Worm (Caenorhabditis elegans) whole organism, young adult: ENCODE results near the gene srg-69.

ENCODE experiments used
- B0261.1 ChIP-seq: sonication (generic microtip); optimal IDR thresholded peaks from 2 replicates; lab custom pipeline; 2016; ENCODE audit warnings: mild to moderate bottlenecking, missing genetic modification characterization, moderate library complexity, missing compliant biosample characterization
- F10E7.11 ChIP-seq: sonication (generic microtip); optimal IDR thresholded peaks from 2 replicates; lab custom pipeline; 2017; ENCODE audit warnings: mild to moderate bottlenecking, missing genetic modification characterization, moderate library complexity, missing compliant biosample characterization
- F57A8.1 ChIP-seq: fragments of 200-800 bp; sonication (Bioruptor generic); optimal IDR thresholded peaks from 2 replicates; lab custom pipeline; 2018; ENCODE audit warnings: mild to moderate bottlenecking, missing genetic modification characterization, moderate library complexity, missing compliant biosample characterization
- F57C9.4 ChIP-seq: sonication (generic microtip); optimal IDR thresholded peaks from 2 replicates; lab custom pipeline; 2017; ENCODE audit warnings: mild to moderate bottlenecking, missing genetic modification characterization, missing compliant biosample characterization
- K11D2.4 ChIP-seq: fragments of 200-800 bp; sonication (Bioruptor generic); IDR thresholded peaks from 2 replicates; pipeline ENCODE4 v1.3.6; 2022; ENCODE audit warnings: missing genetic modification reagents, missing genetic modification characterization, missing compliant biosample characterization
- Y53F4B.3 ChIP-seq: fragments of 200-800 bp; sonication (Bioruptor generic); IDR thresholded peaks from 2 replicates; pipeline ENCODE4 v1.3.6; 2022; ENCODE audit warnings: missing genetic modification reagents, missing genetic modification characterization, missing compliant biosample characterization
- Y67H2A.10 ChIP-seq: fragments of 200-800 bp; sonication (Bioruptor generic); conservative IDR thresholded peaks from 2 replicates; pipeline ENCODE4 v1.3.6; 2022; ENCODE audit warnings: missing genetic modification reagents, missing genetic modification characterization, missing compliant biosample characterization
- Y79H2A.3 ChIP-seq: fragments of 200-800 bp; sonication (Bioruptor generic); conservative IDR thresholded peaks from 2 replicates; pipeline ENCODE4 v1.3.6; 2022; ENCODE audit warnings: missing genetic modification reagents, missing genetic modification characterization, missing compliant biosample characterization
- attf-3 ChIP-seq: fragments of 200-800 bp; sonication (Bioruptor generic); conservative IDR thresholded peaks from 2 replicates; pipeline ENCODE4 v1.3.6; 2022; ENCODE audit warnings: missing genetic modification reagents, missing genetic modification characterization, missing compliant biosample characterization
- attf-5 ChIP-seq: fragments of 200-800 bp; sonication (Bioruptor generic); optimal IDR thresholded peaks from 2 replicates; lab custom pipeline; 2018; ENCODE audit warnings: mild to moderate bottlenecking, missing genetic modification characterization, missing compliant biosample characterization
- bed-1 ChIP-seq: fragments of 200-800 bp; sonication (Bioruptor generic); IDR thresholded peaks from 2 replicates; pipeline ENCODE4 v1.3.6; 2022; ENCODE audit warnings: missing genetic modification reagents, missing genetic modification characterization, missing compliant biosample characterization
- bed-2 ChIP-seq: fragments of 200-800 bp; sonication (Bioruptor generic); IDR thresholded peaks from 2 replicates; pipeline ENCODE4 v1.3.6; 2022; ENCODE audit warnings: missing genetic modification reagents, missing genetic modification characterization, missing compliant biosample characterization
- ccch-3 ChIP-seq: fragments of 200-800 bp; sonication (Bioruptor generic); optimal IDR thresholded peaks from 2 replicates; lab custom pipeline; 2018; ENCODE audit warnings: mild to moderate bottlenecking, missing genetic modification characterization, missing compliant biosample characterization
- ceh-58 ChIP-seq: fragments of 200-800 bp; sonication (Bioruptor generic); IDR thresholded peaks from 2 replicates; pipeline ENCODE4 v1.3.6; 2022; ENCODE audit warnings: missing genetic modification characterization, missing compliant biosample characterization
- chd-7 ChIP-seq: sonication (generic microtip); optimal IDR thresholded peaks from 2 replicates; lab custom pipeline; 2016; ENCODE audit warnings: mild to moderate bottlenecking, missing genetic modification characterization, moderate library complexity, missing compliant biosample characterization
- dox-1 ChIP-seq: fragments of 200-800 bp; sonication (Bioruptor generic); IDR thresholded peaks from 2 replicates; pipeline ENCODE4 v1.3.6; 2022; ENCODE audit warnings: missing genetic modification reagents, missing genetic modification characterization, missing compliant biosample characterization
- egl-44 ChIP-seq: fragments of 200-800 bp; sonication (Bioruptor generic); IDR thresholded peaks from 2 replicates; pipeline ENCODE4 v1.3.6; 2022; ENCODE audit warnings: missing genetic modification reagents, missing genetic modification characterization, missing compliant biosample characterization
- ekl-4 ChIP-seq: fragments of 200-800 bp; sonication (Bioruptor generic); IDR thresholded peaks from 2 replicates; pipeline ENCODE4 v1.3.6; 2022; ENCODE audit warnings: missing genetic modification reagents, missing genetic modification characterization, missing compliant biosample characterization
- hlh-12 ChIP-seq: sonication (generic microtip); optimal IDR thresholded peaks from 2 replicates; lab custom pipeline; 2016; ENCODE audit warnings: missing genetic modification characterization, missing compliant biosample characterization
- hlh-26 ChIP-seq: fragments of 200-800 bp; sonication (Bioruptor generic); conservative IDR thresholded peaks from 2 replicates; pipeline ENCODE4 v1.3.6; 2022; ENCODE audit warnings: missing genetic modification reagents, missing genetic modification characterization, missing compliant biosample characterization
- hmg-20 ChIP-seq: fragments of 200-800 bp; sonication (Bioruptor generic); IDR thresholded peaks from 2 replicates; pipeline ENCODE4 v1.3.6; 2022; ENCODE audit warnings: missing genetic modification reagents, missing genetic modification characterization, missing compliant biosample characterization
- hrde-1 ChIP-seq: sonication (generic microtip); optimal IDR thresholded peaks from 2 replicates; lab custom pipeline; 2016; ENCODE audit warnings: missing genetic modification characterization, mild to moderate bottlenecking, missing compliant biosample characterization, moderate library complexity, missing genotype, missing genetic modification reagents, borderline replicate concordance
- hsf-1 ChIP-seq: fragments of 200-800 bp; sonication (Bioruptor generic); IDR thresholded peaks from 2 replicates; pipeline ENCODE4 v1.3.6; 2022; ENCODE audit warnings: missing genetic modification reagents, missing genetic modification characterization, missing compliant biosample characterization
- lir-1 ChIP-seq: fragments of 200-800 bp; sonication (Bioruptor generic); conservative IDR thresholded peaks from 2 replicates; pipeline ENCODE4 v1.3.6; 2022; ENCODE audit warnings: missing genetic modification reagents, missing genetic modification characterization, missing compliant biosample characterization
- lsl-1 ChIP-seq: fragments of 200-800 bp; sonication (Bioruptor generic); optimal IDR thresholded peaks from 2 replicates; lab custom pipeline; 2018; ENCODE audit warnings: mild to moderate bottlenecking, missing genetic modification characterization, moderate library complexity, missing compliant biosample characterization
- lsy-27 ChIP-seq: sonication (generic microtip); optimal IDR thresholded peaks from 2 replicates; lab custom pipeline; 2017; ENCODE audit warnings: missing genetic modification characterization, mild to moderate bottlenecking, missing compliant biosample characterization, antibody characterized with exemption, missing genotype, borderline replicate concordance; ENCODE audit not compliant: insufficient read depth
- madf-6 ChIP-seq: fragments of 200-800 bp; sonication (Bioruptor generic); IDR thresholded peaks from 2 replicates; pipeline ENCODE4 v1.3.6; 2022; ENCODE audit warnings: missing genetic modification reagents, missing genetic modification characterization, missing compliant biosample characterization
- madf-8 ChIP-seq: fragments of 200-800 bp; sonication (Bioruptor generic); conservative IDR thresholded peaks from 2 replicates; pipeline ENCODE4 v1.3.6; 2022; ENCODE audit warnings: missing genetic modification reagents, missing genetic modification characterization, missing compliant biosample characterization
- mcd-1 ChIP-seq: fragments of 200-800 bp; sonication (Bioruptor generic); IDR thresholded peaks from 2 replicates; pipeline ENCODE4 v1.3.6; 2022; ENCODE audit warnings: missing genetic modification reagents, missing genetic modification characterization, missing compliant biosample characterization
- mes-4 ChIP-seq: sonication (generic microtip); optimal IDR thresholded peaks from 2 replicates; lab custom pipeline; 2016; ENCODE audit warnings: missing genotype, missing genetic modification characterization, missing compliant biosample characterization
- nfya-1 ChIP-seq: sonication (generic microtip); optimal IDR thresholded peaks from 2 replicates; lab custom pipeline; 2017; ENCODE audit warnings: antibody characterized with exemption, missing compliant biosample characterization, missing genetic modification characterization, borderline replicate concordance; ENCODE audit not compliant: insufficient read depth
- nhr-120 ChIP-seq: fragments of 200-800 bp; sonication (Bioruptor generic); IDR thresholded peaks from 2 replicates; pipeline ENCODE4 v1.3.6; 2022; ENCODE audit warnings: missing genetic modification characterization, missing compliant biosample characterization
- nhr-179 ChIP-seq: sonication (generic microtip); optimal IDR thresholded peaks from 2 replicates; lab custom pipeline; 2016; ENCODE audit warnings: mild to moderate bottlenecking, missing genetic modification characterization, missing compliant biosample characterization
- nhr-27 ChIP-seq: fragments of 200-800 bp; sonication (Bioruptor generic); optimal IDR thresholded peaks from 2 replicates; lab custom pipeline; 2018; ENCODE audit warnings: mild to moderate bottlenecking, missing genetic modification characterization, moderate library complexity, missing compliant biosample characterization
- nhr-80 ChIP-seq: sonication (generic microtip); optimal IDR thresholded peaks from 2 replicates; lab custom pipeline; 2016; ENCODE audit warnings: missing genetic modification characterization, missing compliant biosample characterization
- pbrm-1 ChIP-seq: fragments of 200-800 bp; sonication (Bioruptor generic); IDR thresholded peaks from 2 replicates; pipeline ENCODE4 v1.3.6; 2022; ENCODE audit warnings: missing genetic modification reagents, missing genetic modification characterization, missing compliant biosample characterization
- rec-8 ChIP-seq, 2 experiments: sonication (generic microtip); optimal IDR thresholded peaks; 2 replicates each; lab custom pipeline; 2016; ENCODE audit warnings: mild to moderate bottlenecking in 2 of 2, missing genetic modification characterization in 2 of 2, missing genetic modification reagents in 2 of 2, missing genotype in 2 of 2, missing biosample characterization in 1 of 2, missing compliant biosample characterization in 1 of 2, moderate library complexity in 1 of 2
- sdz-38 ChIP-seq: sonication (generic microtip); optimal IDR thresholded peaks from 2 replicates; lab custom pipeline; 2016; ENCODE audit warnings: missing genotype, missing genetic modification characterization, missing compliant biosample characterization
- sptf-2 ChIP-seq: fragments of 200-800 bp; sonication (Bioruptor generic); optimal IDR thresholded peaks from 2 replicates; lab custom pipeline; 2018; ENCODE audit warnings: mild to moderate bottlenecking, missing genetic modification characterization, missing compliant biosample characterization
- unc-130 ChIP-seq: sonication (generic microtip); optimal IDR thresholded peaks from 2 replicates; lab custom pipeline; 2016; ENCODE audit warnings: missing genetic modification reagents, missing genetic modification characterization, missing compliant biosample characterization
- zim-3 ChIP-seq: sonication (generic microtip); optimal IDR thresholded peaks from 2 replicates; lab custom pipeline; 2017; ENCODE audit warnings: mild to moderate bottlenecking, missing genetic modification characterization, moderate library complexity, missing compliant biosample characterization
- ztf-18 ChIP-seq: sonication (generic microtip); optimal IDR thresholded peaks from 2 replicates; lab custom pipeline; 2016; ENCODE audit warnings: missing genotype, mild to moderate bottlenecking, missing genetic modification characterization, missing compliant biosample characterization
- ztf-26 ChIP-seq: sonication (generic microtip); optimal IDR thresholded peaks from 2 replicates; lab custom pipeline; 2017; ENCODE audit warnings: missing genetic modification characterization, missing compliant biosample characterization

srg-69 gene

ce11 chrII:5355384-5355783 is at the start of gene srg-69:
Gene srg-69 (plus strand): TSS chrII:5355684.
- no peak for TF ChIP-seq nhr-80 (tag; lab: Kevin White, UChicago)
- no peak for TF ChIP-seq sdz-38
- no peak for TF ChIP-seq F57C9.4 (tag; lab: Kevin White, UChicago)
- no peak for TF ChIP-seq madf-8 (GFP tag; lab: Robert Waterston, UW)

ce11 chrII:5306197-5306596 is 49.3 kb upstream of the srg-69 start:
- no peak for TF ChIP-seq dox-1 (GFP tag; lab: Robert Waterston, UW)
- TF ChIP-seq Y53F4B.3 (GFP tag; lab: Robert Waterston, UW) = no peak

- no peak for TF ChIP-seq bed-1 (GFP tag; lab: Robert Waterston, UW)
- no peak for TF ChIP-seq chd-7 (tag; lab: Kevin White, UChicago)
- no peak for TF ChIP-seq madf-6 (GFP tag; lab: Robert Waterston, UW)
- TF ChIP-seq mes-4 = no peak
- no peak for TF ChIP-seq hsf-1 (GFP tag; lab: Robert Waterston, UW)
- TF ChIP-seq lsl-1 (GFP tag; lab: Kevin White, UChicago) = no peak
- TF ChIP-seq lir-1 (GFP tag; lab: Robert Waterston, UW) = no peak
- TF ChIP-seq bed-2 (GFP tag; lab: Robert Waterston, UW) = no peak
- no peak for TF ChIP-seq F10E7.11
- no peak for TF ChIP-seq Y79H2A.3
- TF ChIP-seq attf-5 (GFP tag; lab: Kevin White, UChicago) = no peak
- TF ChIP-seq K11D2.4 (GFP tag; lab: Robert Waterston, UW) = no peak
- no peak for TF ChIP-seq nhr-120 (GFP tag; lab: Robert Waterston, UW)
- TF ChIP-seq hmg-20 (GFP tag; lab: Robert Waterston, UW) = no peak
- TF ChIP-seq zim-3 (tag; lab: Kevin White, UChicago) = no peak
- no peak for TF ChIP-seq attf-3
These were observed 48.3 kb upstream of the srg-69 start for ce11 chrII:5307203-5307602.

ce11 chrII:5308961-5309360 is 46.5 kb upstream of the srg-69 start:
- TF ChIP-seq sdz-38 = no peak
- TF ChIP-seq ceh-58 (GFP tag; lab: Robert Waterston, UW) = no peak
- no peak for TF ChIP-seq hlh-26
- TF ChIP-seq B0261.1 (tag; lab: Kevin White, UChicago) = no peak
- TF ChIP-seq hmg-20 (GFP tag; lab: Robert Waterston, UW) = no peak
- TF ChIP-seq Y67H2A.10 = no peak
- no peak for TF ChIP-seq bed-1 (GFP tag; lab: Robert Waterston, UW)
- TF ChIP-seq mcd-1 (GFP tag; lab: Robert Waterston, UW) = no peak
- no peak for TF ChIP-seq nhr-27 (tag; lab: Kevin White, UChicago)
- TF ChIP-seq ztf-18 (tag; lab: Kevin White, UChicago) = no peak
- TF ChIP-seq unc-130 = no peak
- TF ChIP-seq nfya-1 (tag; lab: Kevin White, UChicago) = no peak
- TF ChIP-seq hlh-12 = no peak
- TF ChIP-seq F57A8.1 = no peak

ce11 chrII:5309720-5310119 is 45.8 kb upstream of the srg-69 start:
- TF ChIP-seq egl-44 (GFP tag; lab: Robert Waterston, UW) (no peak), ztf-26 (tag; lab: Kevin White, UChicago) (no peak), ekl-4 (GFP tag; lab: Robert Waterston, UW) (no peak), ccch-3 (no peak), hrde-1 (tag; lab: Kevin White, UChicago) (no peak), lsy-27 (no peak), sptf-2 (GFP tag; lab: Kevin White, UChicago) (no peak), Y53F4B.3 (GFP tag; lab: Robert Waterston, UW) (no peak), rec-8 (tag; optimal IDR thresholded peaks at IDR 0.05; lab: Kevin White, UChicago) (no peak), nhr-179 (no peak), pbrm-1 (GFP tag; lab: Robert Waterston, UW) (no peak), F57A8.1 (no peak), F10E7.11 (no peak)
